Worm (Caenorhabditis elegans): ENCODE results near the gene del-5.

DNA sequence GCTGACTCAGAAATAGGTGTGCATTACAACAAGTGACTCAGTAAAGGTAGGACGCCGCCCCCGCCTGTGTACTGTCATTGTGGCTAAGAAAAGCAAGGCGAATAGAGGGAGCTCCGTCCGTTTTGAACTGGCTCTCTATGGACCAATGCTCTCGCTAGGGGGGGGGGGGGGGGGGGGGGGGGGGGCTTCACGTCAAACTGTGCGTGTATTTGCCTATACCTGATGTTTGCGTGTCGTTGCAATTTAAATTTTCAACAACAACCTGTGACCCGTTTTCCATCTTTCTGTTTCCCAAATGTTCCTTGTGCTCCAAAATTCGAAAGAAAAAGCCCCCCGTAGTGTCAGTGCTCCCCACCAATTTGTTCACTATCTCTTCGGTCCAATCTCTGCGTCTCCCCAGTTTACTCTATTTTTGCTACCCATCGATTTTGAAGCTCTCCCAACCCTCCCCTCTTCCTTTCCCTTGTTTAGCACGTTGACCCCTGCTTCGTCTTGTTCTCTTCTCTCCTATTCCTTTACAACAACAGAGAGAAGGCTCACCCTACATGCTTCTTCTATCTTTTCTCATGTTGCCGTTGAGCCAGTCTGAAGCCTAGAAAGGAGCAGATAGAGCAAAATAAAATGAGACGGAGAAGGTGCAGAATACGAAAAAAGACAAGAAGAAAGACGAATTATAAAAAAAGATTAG lies 26.6 kb upstream of the del-5 start:
- TF ChIP-seq attf-5 (GFP tag; optimal IDR thresholded peaks at IDR 0.05) (no peak), efl-1 (GFP tag; optimal IDR thresholded peaks at IDR 0.05) (no peak), repo-1 (tag; optimal IDR thresholded peaks at IDR 0.05) (no peak), sdz-38 (tag; optimal IDR thresholded peaks at IDR 0.05) (no peak), ceh-79 (tag; optimal IDR thresholded peaks at IDR 0.05) (no peak), ccch-3 (GFP tag; optimal IDR thresholded peaks at IDR 0.05) (no peak), F52B5.7 (tag; optimal IDR thresholded peaks at IDR 0.05) (no peak), C06A6.2 (GFP tag; conservative IDR thresholded peaks at IDR 0.05) (no peak), ceh-100 (GFP tag; IDR thresholded peaks at IDR 0.05) (no peak), nfya-1 (tag; optimal IDR thresholded peaks at IDR 0.05; ENCODE audit: borderline replicate concordance, insufficient read depth) (no peak), madf-8 (GFP tag; conservative IDR thresholded peaks at IDR 0.05) (no peak), lir-1 (GFP tag; conservative IDR thresholded peaks at IDR 0.05) (no peak), ama-1 (optimal IDR thresholded peaks at IDR 0.05) (no peak), ama-1 (GFP tag; optimal IDR thresholded peaks at IDR 0.05) (no peak), fkh-3 (tag; optimal IDR thresholded peaks at IDR 0.05) (no peak)

All from whole organism, young adult.